Worm (Caenorhabditis elegans): ENCODE data around the gene cth-1.
A peak's percentile ranks its signal among the peaks of the same experiment; 100 is the strongest.

The cth-1 gene

DNA sequence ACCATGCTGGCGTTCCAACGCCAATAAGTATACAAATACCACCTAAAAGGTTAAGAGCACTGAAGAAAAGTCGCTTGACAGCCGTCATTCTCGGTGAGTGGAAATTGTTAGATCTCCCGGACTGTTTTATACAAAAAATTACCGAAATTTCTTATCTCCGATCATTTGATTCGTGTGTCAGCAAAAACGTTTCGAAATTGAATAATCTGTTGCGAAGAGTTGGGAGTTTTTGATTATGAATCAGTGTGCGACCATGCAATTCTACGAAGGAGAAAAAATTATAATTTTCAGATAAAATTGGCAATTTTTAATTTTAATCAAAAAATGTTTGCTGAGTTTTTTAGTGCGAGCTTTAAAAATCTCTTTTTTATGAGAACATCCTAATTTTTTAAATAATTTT lies 39.0 kb downstream of the cth-1 start, which contains the start of gene clc-11:
clc-11 (minus strand) TSS at position 101 of the 400 bp plus-strand sequence.
- no peak for TF ChIP-seq ztf-4 (tag; optimal IDR thresholded peaks at IDR 0.05)
- TF ChIP-seq fkh-10 (GFP tag; optimal IDR thresholded peaks at IDR 0.05): no peak
- no peak for TF ChIP-seq nhr-23 (tag; optimal IDR thresholded peaks at IDR 0.05)
- TF ChIP-seq nhr-25 (tag; optimal IDR thresholded peaks at IDR 0.05): no peak
- TF ChIP-seq daf-12 (tag; optimal IDR thresholded peaks at IDR 0.05): no peak
- no peak for TF ChIP-seq hmg-11 (tag; optimal IDR thresholded peaks at IDR 0.05)
- TF ChIP-seq pha-4 (tag; optimal IDR thresholded peaks at IDR 0.05): no peak
- TF ChIP-seq mml-1 (tag; optimal IDR thresholded peaks at IDR 0.05): no peak
- no peak for TF ChIP-seq nhr-237 (tag; optimal IDR thresholded peaks at IDR 0.05)
- no peak for TF ChIP-seq egl-5 (tag; optimal IDR thresholded peaks at IDR 0.05)
- no peak for TF ChIP-seq unc-39 (tag; optimal IDR thresholded peaks at IDR 0.05)
- no peak for TF ChIP-seq fos-1 (tag; optimal IDR thresholded peaks at IDR 0.05)
- no peak for TF ChIP-seq lin-15B (tag; optimal IDR thresholded peaks at IDR 0.05)
- no peak for TF ChIP-seq ztf-11 (tag; optimal IDR thresholded peaks at IDR 0.05)
- no peak for TF ChIP-seq ceh-82 (tag; optimal IDR thresholded peaks at IDR 0.05)
- TF ChIP-seq elt-3 (tag; optimal IDR thresholded peaks at IDR 0.05): no peak

- TF ChIP-seq ceh-16 (tag; optimal IDR thresholded peaks at IDR 0.05) (no peak), nhr-77 (tag; optimal IDR thresholded peaks at IDR 0.05) (no peak), mdl-1 (tag; optimal IDR thresholded peaks at IDR 0.05) (no peak), egl-27 (tag; optimal IDR thresholded peaks at IDR 0.05) (no peak), mml-1 (tag; optimal IDR thresholded peaks at IDR 0.05) (no peak), nhr-28 (tag; optimal IDR thresholded peaks at IDR 0.05) (no peak), zag-1 (tag; optimal IDR thresholded peaks at IDR 0.05) (no peak), nhr-23 (tag; optimal IDR thresholded peaks at IDR 0.05) (no peak), nfya-1 (tag; optimal IDR thresholded peaks at IDR 0.05; ENCODE audit: insufficient read depth) (no peak), nhr-25 (tag; optimal IDR thresholded peaks at IDR 0.05) (no peak)
These were observed 40.6 kb downstream of the cth-1 start, which contains the start of gene clc-32 for ce11 chrV:16141071-16141470. Gene clc-32, minus strand, starts transcription at chrV:16141171.

- TF ChIP-seq lin-39 (tag; optimal IDR thresholded peaks at IDR 0.05) (no peak), nhr-237 (tag; optimal IDR thresholded peaks at IDR 0.05) (no peak), sea-2 (GFP tag; optimal IDR thresholded peaks at IDR 0.05) (no peak), lsy-12 (tag; optimal IDR thresholded peaks at IDR 0.05) (no peak), daf-12 (tag; optimal IDR thresholded peaks at IDR 0.05) (no peak), ztf-4 (tag; optimal IDR thresholded peaks at IDR 0.05) (no peak), nhr-43 (tag; optimal IDR thresholded peaks at IDR 0.05; ENCODE audit: poor library complexity, severe bottlenecking) (no peak), aly-2 (tag; optimal IDR thresholded peaks at IDR 0.05) (no peak), egl-27 (tag; optimal IDR thresholded peaks at IDR 0.05) (no peak), jun-1 (tag; optimal IDR thresholded peaks at IDR 0.05) (no peak), nhr-23 (tag; optimal IDR thresholded peaks at IDR 0.05) (no peak)
These were observed 41.9 kb downstream of the cth-1 start, which contains the start of gene fbxa-18 for ce11 chrV:16142371-16142770. Gene fbxa-18, plus strand, starts transcription at chrV:16142671.

ce11 chrV:16143066-16143581 lies 42.6 kb downstream of the cth-1 start, which contains the start of gene fbxa-88:
Gene fbxa-88, minus strand, starts transcription at chrV:16143116.
- peak; percentile 58 for TF ChIP-seq pqm-1 (tag; optimal IDR thresholded peaks at IDR 0.05)
- no peak for TF ChIP-seq elt-3 (tag; optimal IDR thresholded peaks at IDR 0.05)
- TF ChIP-seq skn-1 (tag; optimal IDR thresholded peaks at IDR 0.05): peak; percentile 15
- TF ChIP-seq elt-2 (tag; optimal IDR thresholded peaks at IDR 0.05): peak; percentile 80
- no peak for TF ChIP-seq unc-39 (tag; optimal IDR thresholded peaks at IDR 0.05)
- TF ChIP-seq daf-12 (tag; optimal IDR thresholded peaks at IDR 0.05): no peak

DNA sequence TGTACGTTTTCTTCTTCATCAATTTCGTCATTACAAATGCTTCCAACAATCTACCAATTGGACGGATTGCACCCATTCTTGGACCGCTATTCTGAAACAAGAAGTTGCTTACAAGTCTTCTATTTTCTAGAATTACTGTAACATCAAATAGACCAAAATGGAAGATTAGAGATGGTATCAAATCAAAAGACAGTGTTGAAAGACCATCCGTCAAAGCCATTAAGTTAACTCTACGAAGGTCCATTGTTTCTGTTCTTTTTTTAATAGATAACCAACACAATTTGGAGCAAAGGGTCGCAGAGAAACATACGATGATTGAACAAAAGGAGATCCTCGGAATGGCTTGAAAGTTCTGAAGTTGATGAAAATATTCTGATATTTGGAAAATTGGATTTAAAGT lies 44.5 kb downstream of the cth-1 start:
- no peak for TF ChIP-seq zag-1 (tag; optimal IDR thresholded peaks at IDR 0.05)

DNA sequence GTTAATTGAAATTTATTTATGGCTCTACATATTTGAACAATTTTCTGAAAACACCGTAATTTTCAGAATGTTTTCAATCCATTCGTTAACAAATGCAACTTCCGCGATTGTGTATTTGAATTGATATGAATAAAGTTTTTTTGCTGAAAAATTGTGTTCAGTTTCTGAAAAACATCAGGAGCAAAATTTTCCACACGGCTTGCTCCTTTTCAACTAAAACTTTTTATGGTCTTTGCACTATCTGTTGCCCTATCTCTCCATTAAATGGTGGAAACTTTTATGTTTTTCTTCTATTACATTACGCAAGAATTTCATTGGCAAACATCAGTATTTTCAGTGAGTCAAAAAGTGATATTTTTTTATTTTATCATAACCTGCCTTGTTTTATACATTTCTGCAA lies 48.3 kb downstream of the cth-1 start, which contains the start of gene F10A3.4:
F10A3.4 (plus strand) TSS at position 301 of the 400 bp plus-strand sequence.
- TF ChIP-seq nhr-23 (tag; optimal IDR thresholded peaks at IDR 0.05) (no peak), elt-2 (tag; optimal IDR thresholded peaks at IDR 0.05) (peak; percentile 15), egl-5 (tag; optimal IDR thresholded peaks at IDR 0.05) (no peak)
